Fruit fly (Drosophila melanogaster) whole organism, prepupa: Measurements from ENCODE around the gene pim.

Experiments used
- CG15336 ChIP-seq: fragments of 200-800 bp; sonication (Bioruptor generic); IDR thresholded peaks from 2 replicates; pipeline ENCODE4 v1.3.6; 2022; ENCODE audit warnings: missing biosample characterization, missing genetic modification characterization
- CG16779 ChIP-seq: fragments of 200-800 bp; sonication (Bioruptor generic); optimal IDR thresholded peaks from 3 replicates; lab custom pipeline; 2017; ENCODE audit warnings: missing biosample characterization, mild to moderate bottlenecking, missing genetic modification characterization
- CG31627 ChIP-seq: fragments of 200-800 bp; sonication (Bioruptor generic); optimal IDR thresholded peaks from 3 replicates; lab custom pipeline; 2016; ENCODE audit warnings: missing biosample characterization, missing genetic modification characterization
- CG7368 ChIP-seq: fragments of 200-800 bp; sonication (Bioruptor generic); optimal IDR thresholded peaks from 3 replicates; lab custom pipeline; 2016; ENCODE audit warnings: missing biosample characterization, missing genetic modification characterization
- CG8119 ChIP-seq: fragments of 200-800 bp; sonication (Bioruptor generic); IDR thresholded peaks from 3 replicates; pipeline ENCODE4 v1.3.6; 2022; ENCODE audit warnings: missing biosample characterization, missing genetic modification characterization
- Ets21C ChIP-seq: fragments of 200-800 bp; sonication (Bioruptor generic); optimal IDR thresholded peaks from 3 replicates; lab custom pipeline; 2016; ENCODE audit warnings: missing biosample characterization, missing genetic modification characterization
- Hr38 ChIP-seq: sonication (Bioruptor generic); optimal IDR thresholded peaks from 2 replicates; lab custom pipeline; 2016; ENCODE audit warnings: missing biosample characterization, missing genetic modification characterization
- Hr4 ChIP-seq: fragments of 200-800 bp; sonication (Bioruptor generic); optimal IDR thresholded peaks from 3 replicates; lab custom pipeline; 2016; ENCODE audit warnings: missing biosample characterization, missing genetic modification characterization
- Lpt ChIP-seq: fragments of 200-800 bp; sonication (Bioruptor generic); optimal IDR thresholded peaks from 3 replicates; lab custom pipeline; 2016; ENCODE audit warnings: missing biosample characterization, missing genetic modification characterization
- OdsH ChIP-seq: fragments of 200-800 bp; sonication (Bioruptor generic); optimal IDR thresholded peaks from 3 replicates; lab custom pipeline; 2016; ENCODE audit warnings: missing biosample characterization, missing genetic modification characterization
- Sox14 ChIP-seq: fragments of 200-800 bp; sonication (Bioruptor generic); optimal IDR thresholded peaks from 3 replicates; lab custom pipeline; 2016; ENCODE audit warnings: missing biosample characterization, missing genetic modification characterization
- achi ChIP-seq: fragments of 200-800 bp; sonication (Bioruptor generic); optimal IDR thresholded peaks from 3 replicates; lab custom pipeline; 2016; ENCODE audit warnings: missing biosample characterization, missing genetic modification characterization
- fd85E ChIP-seq: fragments of 200-800 bp; sonication (Bioruptor generic); optimal IDR thresholded peaks from 3 replicates; lab custom pipeline; 2016; ENCODE audit warnings: missing biosample characterization, missing genetic modification characterization

DNA sequence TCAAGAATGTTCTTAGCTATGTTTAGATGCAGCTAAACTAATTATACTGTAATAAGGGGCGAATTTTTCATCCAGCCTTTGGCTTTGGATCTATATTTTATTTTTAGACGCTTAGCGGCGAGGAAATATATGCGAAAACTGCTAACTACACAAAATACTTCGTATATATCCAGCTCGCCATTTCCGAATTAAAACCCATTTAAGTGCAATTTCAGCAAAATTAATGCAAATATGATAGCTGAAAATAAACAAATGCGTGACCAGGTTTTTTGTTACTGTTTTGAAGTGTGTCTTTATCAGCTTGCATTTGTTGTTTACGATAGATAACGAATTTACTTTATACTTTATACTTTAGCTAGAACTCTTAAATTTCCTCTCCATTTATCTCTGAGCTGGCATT is 32.2 kb downstream of the pim start:
- TF ChIP-seq Hr38 (GFP tag; lab: Kevin White, UChicago) (no peak), CG7368 (GFP tag; lab: Kevin White, UChicago) (no peak), CG31627 (GFP tag; lab: Kevin White, UChicago) (no peak), Ets21C (GFP tag; lab: Kevin White, UChicago) (no peak), achi (GFP tag; lab: Kevin White, UChicago) (no peak), OdsH (GFP tag; lab: Kevin White, UChicago) (no peak), Lpt (no peak), CG16779 (tag; lab: Kevin White, UChicago) (no peak), Sox14 (GFP tag; lab: Kevin White, UChicago) (no peak), CG8119 (GFP tag; lab: Robert Waterston, UW) (no peak), fd85E (GFP tag; lab: Kevin White, UChicago) (no peak), Hr4 (GFP tag; lab: Kevin White, UChicago) (no peak), CG15336 (no peak)
